Worm (Caenorhabditis elegans): ENCODE measurements around the gene K01A11.3.

ce11 chrIII:3468384-3468783, 16.0 kb upstream of the K01A11.3 start:
- TF ChIP-seq unc-62 (GFP tag; optimal IDR thresholded peaks at IDR 0.05): no peak
- no peak for TF ChIP-seq unc-39 (tag; optimal IDR thresholded peaks at IDR 0.05)
- TF ChIP-seq nhr-10 (tag; optimal IDR thresholded peaks at IDR 0.05): no peak
- no peak for TF ChIP-seq nhr-237 (tag; optimal IDR thresholded peaks at IDR 0.05)
- TF ChIP-seq fos-1 (tag; optimal IDR thresholded peaks at IDR 0.05): peak; percentile 39
- TF ChIP-seq elt-3 (tag; optimal IDR thresholded peaks at IDR 0.05): no peak
- TF ChIP-seq ceh-82 (tag; optimal IDR thresholded peaks at IDR 0.05): no peak

Measured in whole organism, L2 larva.